Worm (Caenorhabditis elegans) whole organism, late embryonic: Measurements from ENCODE around the gene cul-5.

Experiments
- K09A11.1 ChIP-seq: sonication (generic microtip); optimal IDR thresholded peaks from 2 replicates; lab custom pipeline; 2017; ENCODE audit warnings: antibody characterized with exemption, mild to moderate bottlenecking, missing genetic modification characterization, missing compliant biosample characterization; ENCODE audit not compliant: insufficient read depth
- ama-1 ChIP-seq: fragments of 150-350 bp; optimal IDR thresholded peaks from 2 replicates; lab custom pipeline; 2014
- che-1 ChIP-seq: sonication (generic microtip); optimal IDR thresholded peaks from 2 replicates; lab custom pipeline; 2016; ENCODE audit warnings: mild to moderate bottlenecking, missing genetic modification characterization, missing compliant biosample characterization

DNA sequence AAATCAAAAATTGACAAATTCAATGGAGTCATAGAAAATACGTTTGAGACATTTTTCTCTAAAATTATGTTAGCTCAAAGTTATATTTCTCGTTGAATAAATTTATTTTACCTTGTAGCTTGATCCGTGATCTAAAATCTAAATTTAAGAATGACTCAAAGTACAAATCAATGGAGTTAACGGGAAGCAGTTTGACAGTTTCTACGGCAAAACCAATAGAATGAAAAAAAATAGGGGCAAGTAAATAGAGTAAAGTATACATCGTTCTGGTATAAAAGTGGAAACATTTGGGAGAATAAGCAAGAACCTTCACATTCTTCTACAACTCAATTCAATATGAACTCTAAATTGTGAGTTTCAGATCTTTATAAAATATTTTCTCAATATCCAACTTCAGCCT lies 51.6 kb downstream of the cul-5 start, which contains the start of gene fipr-6:
- TF ChIP-seq K09A11.1 (tag; lab: Kevin White, UChicago) (no peak), che-1 (no peak), ama-1 (lab: Kevin White, UChicago) (no peak)
